Fruit fly (Drosophila melanogaster) S2 (cell line): Measurements from ENCODE around the gene Polr3H.
A peak's percentile ranks its signal among the peaks of the same experiment; 100 is the strongest.

Experiments used
- CG8478 ChIP-seq: fragments of >200 bp; optimal IDR thresholded peaks from 2 replicates; lab custom pipeline; 2018
- CTCF ChIP-seq, 2 experiments: fragments of >200 bp; optimal IDR thresholded peaks; 2 replicates each; lab custom pipeline; 2018

Polr3H gene

DNA sequence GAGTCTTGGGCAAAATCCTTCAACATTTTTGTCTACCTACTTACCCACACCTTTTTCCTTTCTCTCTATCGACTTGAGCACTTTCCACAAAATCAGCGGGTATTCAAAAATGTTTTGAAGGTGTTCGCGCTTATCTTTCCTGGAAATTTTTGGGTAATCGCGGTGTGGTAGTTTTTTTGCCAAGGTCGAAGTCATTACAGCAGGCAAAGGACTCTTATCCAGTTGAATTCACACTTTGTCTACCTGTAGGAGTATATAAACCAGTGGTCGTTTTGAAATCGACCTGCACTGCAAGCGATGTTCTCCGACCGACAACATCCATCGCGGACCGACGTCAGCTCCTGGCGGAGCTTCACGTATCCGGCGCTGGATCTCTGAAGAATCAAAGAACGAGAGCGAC is 44.3 kb downstream of the Polr3H start:
- TF ChIP-seq CG8478 (lab: Kevin White, UChicago) (no peak), CTCF (optimal IDR thresholded peaks at IDR 0.05; lab: Kevin White, UChicago) (no peak)

DNA sequence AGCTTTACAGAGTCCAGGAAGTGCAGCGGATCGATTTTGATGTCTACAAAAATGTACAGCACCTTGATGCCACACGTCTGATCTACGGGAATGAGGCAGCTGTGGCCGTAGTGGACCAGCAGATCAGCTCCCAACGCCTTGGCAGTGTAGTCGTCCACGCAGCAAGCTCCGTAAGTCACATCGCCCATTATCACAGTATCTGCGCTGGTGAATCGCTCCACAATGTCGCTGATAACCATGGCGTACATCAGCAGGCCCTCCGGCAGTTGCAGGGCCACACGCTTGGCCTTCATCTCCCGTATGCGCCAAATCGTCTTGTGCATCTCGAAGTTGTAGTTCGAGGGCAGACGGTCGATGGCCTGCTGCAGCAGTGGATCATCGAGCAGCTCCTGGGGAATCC is 46.5 kb downstream of the Polr3H start:
- TF ChIP-seq CTCF (optimal IDR thresholded peaks at IDR 0.05; lab: Kevin White, UChicago) (no peak), CG8478 (lab: Kevin White, UChicago) (no peak)

DNA sequence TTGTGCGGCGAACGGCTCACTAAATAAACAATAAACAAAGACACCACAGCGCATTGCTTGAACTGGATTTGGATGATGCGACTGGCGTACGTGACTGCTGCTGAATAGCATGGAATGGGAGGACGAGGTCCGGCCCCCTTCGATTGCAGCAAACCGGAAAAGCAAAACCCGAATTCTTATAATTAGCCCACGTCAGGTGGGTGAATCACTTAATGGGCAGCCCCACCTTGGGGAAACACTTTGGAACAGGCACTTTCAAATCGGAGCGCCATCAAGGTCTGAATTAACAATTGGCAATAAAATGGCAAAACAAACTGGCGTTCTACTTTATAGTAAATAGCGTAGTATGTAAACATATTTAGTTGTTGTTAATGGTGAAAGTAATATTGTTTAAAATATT is 47.3 kb downstream of the Polr3H start:
- TF ChIP-seq CTCF (optimal IDR thresholded peaks at IDR 0.05; lab: Kevin White, UChicago): no peak

DNA sequence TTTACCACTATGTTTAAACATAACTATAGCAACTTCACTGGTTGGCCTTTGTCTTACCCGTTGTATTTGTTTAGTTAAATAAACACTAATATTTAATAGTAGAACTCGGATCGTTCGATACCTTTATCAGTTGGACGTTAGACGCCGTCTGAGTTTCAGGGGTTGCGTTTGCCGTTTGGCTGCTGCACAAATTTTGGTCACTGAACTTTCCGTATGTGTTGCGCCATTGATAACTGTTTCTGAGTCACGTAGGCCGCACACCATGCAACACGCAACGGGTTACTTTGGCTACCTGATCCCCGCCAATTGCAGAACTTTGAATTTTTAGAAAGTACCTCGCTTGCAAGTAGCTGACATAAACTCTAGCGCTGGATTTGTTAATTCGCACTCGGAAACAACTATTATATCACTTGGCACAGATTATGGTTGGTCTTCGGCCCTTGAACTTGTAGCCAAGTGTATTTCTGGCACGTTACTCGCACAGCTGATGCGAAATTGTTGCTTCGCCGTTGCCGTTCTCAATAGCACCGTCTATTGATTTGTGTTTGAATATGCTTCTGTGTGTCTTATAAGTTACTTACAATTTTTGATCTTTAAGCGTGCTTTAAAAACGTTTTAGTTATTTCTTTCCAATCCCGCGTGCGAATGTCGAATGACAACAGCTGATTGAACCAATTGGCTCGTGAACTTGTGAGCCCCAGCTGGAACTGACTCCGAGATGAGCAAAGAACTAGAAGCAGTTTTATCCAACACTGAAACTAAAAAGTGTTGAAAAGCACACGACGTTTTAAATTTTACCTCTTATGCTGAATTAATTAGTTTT is 47.9 kb downstream of the Polr3H start, which contains the start of gene Dph1:
TSS of gene Dph1 (minus strand) at position 670 of the 823 bp plus-strand sequence.
- TF ChIP-seq CG8478 (lab: Kevin White, UChicago) (no peak), CTCF (optimal IDR thresholded peaks at IDR 0.05; lab: Kevin White, UChicago) (peak in 1 of 2 experiments; percentile 5)

DNA sequence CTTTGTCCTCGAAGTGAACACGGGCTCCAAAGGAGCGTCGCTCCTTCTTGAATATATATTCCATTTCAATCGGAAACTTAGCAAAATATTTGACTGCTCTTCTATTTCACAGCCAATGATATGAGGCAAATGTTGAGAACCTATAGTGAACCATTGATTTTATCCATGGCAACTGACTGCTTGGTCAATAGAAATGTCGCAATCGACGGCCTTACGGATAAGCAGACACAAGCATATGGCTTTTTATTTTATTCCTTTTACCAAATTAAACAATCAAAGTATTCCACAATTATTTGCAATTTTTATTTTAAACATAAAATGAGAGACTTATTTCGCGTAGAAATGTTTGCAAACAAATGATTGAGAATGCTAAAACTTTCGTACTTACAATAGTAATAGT is 50.6 kb downstream of the Polr3H start, which contains the start of gene Dnai2:
TSS of gene Dnai2 (minus strand) at position 101 of the 400 bp plus-strand sequence.
- TF ChIP-seq CTCF (optimal IDR thresholded peaks at IDR 0.05; lab: Kevin White, UChicago) (no peak), CG8478 (lab: Kevin White, UChicago) (no peak)
